Worm (Caenorhabditis elegans): ENCODE data around the gene F35E8.13.

DNA sequence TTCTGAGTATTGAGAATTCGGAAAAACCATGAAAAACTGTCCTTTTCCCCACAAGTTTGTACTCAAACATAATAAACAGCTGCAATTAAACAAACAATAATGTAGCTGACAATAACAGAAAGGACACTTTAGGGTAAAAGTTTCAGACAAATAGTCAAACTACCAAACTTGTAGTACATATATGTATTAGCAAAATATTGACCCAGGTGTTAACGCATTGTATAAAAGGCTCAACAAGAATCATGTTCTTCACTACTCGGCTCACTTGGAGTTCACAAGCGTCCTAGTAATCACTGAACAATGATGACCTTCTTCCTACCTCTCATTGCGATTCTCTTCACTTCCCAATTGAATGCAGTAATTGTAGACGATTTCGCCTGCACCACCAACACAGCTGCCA is 11.2 kb upstream of the F35E8.13 start, which contains the start of gene F35E8.6:
- TF ChIP-seq elt-3 (tag; optimal IDR thresholded peaks at IDR 0.05) (no peak), elt-1 (tag; optimal IDR thresholded peaks at IDR 0.05; ENCODE audit: borderline replicate concordance, insufficient read depth) (no peak), ces-1 (GFP tag; optimal IDR thresholded peaks at IDR 0.05) (no peak), nhr-12 (tag; optimal IDR thresholded peaks at IDR 0.05) (no peak), sptf-1 (tag; optimal IDR thresholded peaks at IDR 0.05) (no peak), unc-62 (GFP tag; optimal IDR thresholded peaks at IDR 0.05) (no peak), lin-32 (GFP tag; optimal IDR thresholded peaks at IDR 0.05) (no peak)

All from whole organism, mixed stage, embryonic.